Fruit fly (Drosophila melanogaster): ENCODE measurements around the gene COX8.

Gene COX8

dm6 chr3L:21536857-21537256 lies 2.4 kb downstream of the COX8 start, which contains the start of gene Rpn10 (continued):
- no peak for TF ChIP-seq CG10274 (GFP tag; optimal IDR thresholded peaks at IDR 0.05)

- TF ChIP-seq schlank (tag; optimal IDR thresholded peaks at IDR 0.05) (no peak), ab (GFP tag; optimal IDR thresholded peaks at IDR 0.05) (no peak), fd96Cb (tag; optimal IDR thresholded peaks at IDR 0.05) (no peak), Oaz (GFP tag; IDR thresholded peaks at IDR 0.05) (no peak), CG33213 (GFP tag; optimal IDR thresholded peaks at IDR 0.05) (no peak), cad (GFP tag; optimal IDR thresholded peaks at IDR 0.05) (no peak), wor (GFP tag; IDR thresholded peaks at IDR 0.05) (no peak), Max (GFP tag; optimal IDR thresholded peaks at IDR 0.05) (no peak)
Observed at dm6 chr3L:21534360-21534759, 4.9 kb downstream of the COX8 start, which contains the start of gene ppk5. Gene ppk5, plus strand, starts transcription at chr3L:21534660.

- TF ChIP-seq Hr78 (GFP tag; optimal IDR thresholded peaks at IDR 0.05) (no peak), dimm (GFP tag; IDR thresholded peaks at IDR 0.05) (no peak), Lim3 (GFP tag; IDR thresholded peaks at IDR 0.05) (no peak), CG32532 (GFP tag; IDR thresholded peaks at IDR 0.05) (no peak), CG14050 (GFP tag; IDR thresholded peaks at IDR 0.05) (no peak), CG31365 (tag; optimal IDR thresholded peaks at IDR 0.05) (no peak), CG30020 (tag; optimal IDR thresholded peaks at IDR 0.05) (peak; percentile 96), Fer3 (tag; optimal IDR thresholded peaks at IDR 0.05) (no peak), CG18619 (GFP tag; optimal IDR thresholded peaks at IDR 0.05) (no peak), pfk (GFP tag; optimal IDR thresholded peaks at IDR 0.05) (peak; percentile 94), CoRest (tag; optimal IDR thresholded peaks at IDR 0.05) (no peak), CG10274 (GFP tag; optimal IDR thresholded peaks at IDR 0.05) (no peak), CG17568 (GFP tag; optimal IDR thresholded peaks at IDR 0.05) (no peak), CG9817 (tag; optimal IDR thresholded peaks at IDR 0.05) (no peak), pan (optimal IDR thresholded peaks at IDR 0.05) (no peak), pan (GFP tag; optimal IDR thresholded peaks at IDR 0.05 in 1 of 2, IDR thresholded peaks at IDR 0.05 in 1 of 2) (no peak), dm (GFP tag; optimal IDR thresholded peaks at IDR 0.05) (no peak), fd64A (GFP tag; optimal IDR thresholded peaks at IDR 0.05) (no peak), CG10321 (GFP tag; IDR thresholded peaks at IDR 0.05) (no peak), Dek (tag; optimal IDR thresholded peaks at IDR 0.05) (no peak), sug (tag; optimal IDR thresholded peaks at IDR 0.05) (no peak), E2f1 (GFP tag; IDR thresholded peaks at IDR 0.05) (no peak), sr (GFP tag; IDR thresholded peaks at IDR 0.05) (no peak), CG4404 (GFP tag; IDR thresholded peaks at IDR 0.05) (no peak), tin (GFP tag; optimal IDR thresholded peaks at IDR 0.05) (no peak), CG10959 (GFP tag; IDR thresholded peaks at IDR 0.05) (no peak), CG7372 (GFP tag; IDR thresholded peaks at IDR 0.05) (no peak), Hmx (GFP tag; optimal IDR thresholded peaks at IDR 0.05) (no peak), CG1832 (GFP tag; optimal IDR thresholded peaks at IDR 0.05) (no peak), CG2875 (GFP tag; optimal IDR thresholded peaks at IDR 0.05) (no peak), Hey (tag; optimal IDR thresholded peaks at IDR 0.05) (no peak), CG34224 (GFP tag; IDR thresholded peaks at IDR 0.05; ENCODE audit: partially characterized antibody) (peak; percentile 62; the same call in 2 of the 3 replicates), CG10431 (GFP tag; optimal IDR thresholded peaks at IDR 0.05) (peak; percentile 2), CG42726 (GFP tag; IDR thresholded peaks at IDR 0.05; ENCODE audit: partially characterized antibody) (peak; percentile 51; the same call in 1 of the 2 replicates), Eip74EF (GFP tag; optimal IDR thresholded peaks at IDR 0.05) (no peak), HLHmδ (GFP tag; optimal IDR thresholded peaks at IDR 0.05) (no peak), CG4424 (GFP tag; optimal IDR thresholded peaks at IDR 0.05) (no peak), Aef1 (GFP tag; IDR thresholded peaks at IDR 0.05) (no peak), CG31388 (GFP tag; optimal IDR thresholded peaks at IDR 0.05) (no peak)
Observed at dm6 chr3L:21533270-21533948, 5.8 kb downstream of the COX8 start, which contains the start of gene Mkrn1. Gene Mkrn1, minus strand, starts transcription at chr3L:21533713.

All from whole organism, embryonic.